Worm (Caenorhabditis elegans): ENCODE measurements around the gene C54E4.1.

Gene C54E4.1

DNA sequence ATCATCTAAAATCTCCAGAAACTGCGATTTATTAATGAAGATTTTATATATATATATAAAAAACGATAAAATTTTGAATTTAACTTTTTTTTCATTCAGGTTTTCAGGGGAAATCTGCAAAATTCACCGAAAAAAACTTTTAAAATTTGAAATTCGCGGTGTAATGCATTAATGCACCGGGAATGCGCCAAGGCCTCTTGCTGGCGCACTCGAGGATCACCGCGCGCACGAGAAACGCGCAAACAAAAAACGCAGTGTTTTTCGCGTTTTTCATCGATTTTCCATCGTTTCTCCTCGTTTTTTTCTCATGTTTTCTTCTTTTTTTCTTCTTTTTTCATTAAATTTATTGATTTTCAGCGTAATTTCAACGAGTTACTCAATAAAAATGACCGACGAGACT, 2.2 kb downstream of the C54E4.1 start, which contains the start of gene hrpu-2 (continued):
- TF ChIP-seq unc-62 (GFP tag; optimal IDR thresholded peaks at IDR 0.05 in 1 of 2) (no peak), unc-62 (tag; optimal IDR thresholded peaks at IDR 0.05) (no peak), lin-15B (tag; optimal IDR thresholded peaks at IDR 0.05) (no peak), F26F4.8 (GFP tag; conservative IDR thresholded peaks at IDR 0.05) (no peak), mdl-1 (tag; optimal IDR thresholded peaks at IDR 0.05) (peak in 1 of 2 experiments; percentile 10), zfp-3 (GFP tag; conservative IDR thresholded peaks at IDR 0.05) (peak; percentile 83), dve-1 (tag; optimal IDR thresholded peaks at IDR 0.05; ENCODE audit: insufficient read depth) (peak; percentile 82), vab-7 (GFP tag; IDR thresholded peaks at IDR 0.05) (peak; percentile 49; the same call in 1 of the 2 replicates), rbr-2 (tag; optimal IDR thresholded peaks at IDR 0.05) (peak; percentile 79), Y5F2A.4 (GFP tag; optimal IDR thresholded peaks at IDR 0.05) (no peak), php-3 (GFP tag; IDR thresholded peaks at IDR 0.05) (peak; percentile 62), dmd-8 (GFP tag; IDR thresholded peaks at IDR 0.05) (no peak), lir-3 (tag; optimal IDR thresholded peaks at IDR 0.05) (no peak)

DNA sequence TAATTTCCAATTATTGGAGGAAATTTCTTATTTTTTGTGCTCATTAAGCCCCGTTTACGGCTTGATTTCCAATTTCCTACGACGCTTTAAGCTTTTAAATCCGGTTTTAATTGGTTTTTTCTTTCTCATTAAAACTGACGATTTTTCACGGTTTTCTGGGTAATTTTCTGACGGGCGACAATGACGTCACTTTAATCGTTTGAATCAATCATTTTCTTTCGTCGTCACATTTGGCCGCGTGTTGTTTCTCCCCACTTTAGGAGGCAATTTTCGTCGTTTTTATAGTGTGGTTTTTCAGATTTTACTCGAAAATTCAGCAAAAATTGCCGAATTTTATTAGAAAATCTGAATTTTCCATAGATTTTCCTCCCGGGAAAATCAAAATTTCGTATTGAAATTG, 17.6 kb downstream of the C54E4.1 start:
- TF ChIP-seq ztf-7 (tag; optimal IDR thresholded peaks at IDR 0.05): no peak
- no peak for TF ChIP-seq daf-12 (tag; optimal IDR thresholded peaks at IDR 0.05)
- no peak for TF ChIP-seq hif-1 (tag; optimal IDR thresholded peaks at IDR 0.05)
- peak; percentile 26 for TF ChIP-seq nhr-28 (tag; optimal IDR thresholded peaks at IDR 0.05)
- TF ChIP-seq rbr-2 (tag; optimal IDR thresholded peaks at IDR 0.05): no peak
- TF ChIP-seq snpc-4 (tag; optimal IDR thresholded peaks at IDR 0.05): no peak
- TF ChIP-seq lsy-2 (tag; optimal IDR thresholded peaks at IDR 0.05): peak in 1 of 2 experiments; percentile 5

DNA sequence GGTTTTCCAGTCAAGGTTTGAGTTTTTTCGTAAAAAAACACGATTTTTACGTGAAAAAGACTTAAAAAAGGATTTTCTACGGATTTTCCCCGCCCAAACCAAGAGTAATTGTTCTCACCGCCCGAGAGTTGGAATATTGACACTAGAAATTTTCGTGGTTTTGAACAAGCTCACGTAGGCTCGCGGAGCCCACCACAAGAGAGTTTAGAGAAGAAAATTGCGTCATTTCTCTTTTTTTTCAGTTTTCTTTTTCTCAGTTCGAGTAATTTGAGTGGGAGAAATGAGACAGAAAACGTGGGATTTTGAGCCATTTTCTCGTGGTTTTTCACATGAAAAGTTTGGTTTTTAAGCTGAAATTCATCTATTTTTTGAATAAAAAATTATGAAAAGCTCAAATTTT, 18.2 kb downstream of the C54E4.1 start:
- TF ChIP-seq unc-62 (GFP tag; optimal IDR thresholded peaks at IDR 0.05 in 1 of 2) (peak in 1 of 2 experiments; percentile 68), unc-62 (tag; optimal IDR thresholded peaks at IDR 0.05) (no peak), nhr-237 (tag; optimal IDR thresholded peaks at IDR 0.05) (no peak), hif-1 (tag; optimal IDR thresholded peaks at IDR 0.05) (peak in 1 of 2 experiments; percentile 79)

DNA sequence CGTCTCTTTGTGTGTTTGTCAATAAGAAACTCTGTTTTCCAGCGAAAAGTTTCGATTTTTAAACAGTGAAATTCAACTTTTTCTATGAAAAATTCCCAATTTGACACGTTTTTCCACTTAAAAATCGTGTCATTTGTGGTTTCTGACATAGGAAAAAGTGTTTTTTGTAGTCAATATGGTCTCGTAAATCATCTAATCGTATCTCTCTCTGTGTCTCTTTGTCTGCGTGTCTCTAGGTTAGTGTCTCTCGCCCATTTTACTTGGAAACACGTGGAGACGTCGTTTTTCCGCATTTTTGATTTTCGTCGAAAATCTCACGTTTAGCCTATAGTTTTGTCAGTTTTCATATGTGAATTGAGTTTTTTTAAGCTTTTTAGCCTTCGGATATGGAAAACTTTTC, 20.2 kb downstream of the C54E4.1 start:
- TF ChIP-seq hlh-11 (tag; optimal IDR thresholded peaks at IDR 0.05) (peak; percentile 19), nhr-28 (tag; optimal IDR thresholded peaks at IDR 0.05) (peak; percentile 96), mdl-1 (tag; optimal IDR thresholded peaks at IDR 0.05) (peak in 1 of 2 experiments; percentile 37), dmd-6 (GFP tag; IDR thresholded peaks at IDR 0.05) (0 out of 2 replicates have a peak, but pooled peaks have one; percentile 6), lin-15B (tag; optimal IDR thresholded peaks at IDR 0.05) (no peak), nhr-237 (tag; optimal IDR thresholded peaks at IDR 0.05) (no peak), mxl-3 (GFP tag; optimal IDR thresholded peaks at IDR 0.05) (peak; percentile 86), nhr-102 (tag; optimal IDR thresholded peaks at IDR 0.05) (peak; percentile 13), mxl-2 (GFP tag; conservative IDR thresholded peaks at IDR 0.05) (no peak), set-16 (GFP tag; IDR thresholded peaks at IDR 0.05) (no peak)

DNA sequence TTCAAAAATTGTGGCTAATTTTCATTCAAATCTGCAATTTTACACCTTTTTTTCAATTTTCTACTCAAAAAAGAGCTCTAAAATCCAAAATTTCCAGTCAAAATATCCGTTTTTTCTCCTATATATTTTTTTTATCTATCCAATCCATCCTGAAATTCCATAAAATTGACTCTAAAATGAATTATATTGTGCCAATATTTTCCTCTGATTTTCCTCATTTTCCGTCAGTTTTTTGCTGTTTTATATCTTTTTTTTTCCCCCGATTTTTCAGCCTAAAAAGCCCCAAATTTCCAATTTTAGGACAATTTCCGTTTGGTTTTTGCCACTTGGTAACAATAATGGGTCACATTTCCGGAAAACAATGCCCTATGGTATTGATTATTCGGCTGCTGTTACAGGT, 23.4 kb downstream of the C54E4.1 start, which contains the start of gene Y71G10AR.4:
TSS of gene Y71G10AR.4 (plus strand) at position 301 of the 400 bp plus-strand sequence.
- TF ChIP-seq aha-1 (tag) (peak; percentile 12), F44E2.7 (GFP tag; IDR thresholded peaks at IDR 0.05) (no peak), egl-43 (GFP tag; IDR thresholded peaks at IDR 0.05) (no peak), zag-1 (tag; optimal IDR thresholded peaks at IDR 0.05) (no peak), nhr-76 (tag; optimal IDR thresholded peaks at IDR 0.05) (no peak), R02D3.7 (tag; optimal IDR thresholded peaks at IDR 0.05) (no peak), mxl-3 (GFP tag; optimal IDR thresholded peaks at IDR 0.05) (no peak), nhr-11 (tag; optimal IDR thresholded peaks at IDR 0.05) (no peak)
